Fruit fly (Drosophila melanogaster): ENCODE measurements around the gene Ror.

- TF ChIP-seq CG8159 (tag; optimal IDR thresholded peaks at IDR 0.05) (no peak), Ets98B (GFP tag; IDR thresholded peaks at IDR 0.05) (no peak)
Measured at dm6 chr2L:10220010-10220409, 31.6 kb upstream of the Ror start.

All from whole organism, pupa.